Fruit fly (Drosophila melanogaster) whole organism, pupa: ENCODE measurements around the gene CG4631.

ENCODE experiments used
- CG10348 ChIP-seq: fragments of 200-800 bp; sonication (Bioruptor generic); IDR thresholded peaks from 2 replicates; pipeline ENCODE4 v1.3.6; 2022; ENCODE audit warnings: missing biosample characterization, missing genetic modification characterization
- CG12605 ChIP-seq: fragments of 200-800 bp; sonication (Bioruptor generic); IDR thresholded peaks from 2 replicates; pipeline ENCODE4 v1.3.6; 2022; ENCODE audit warnings: missing biosample characterization, missing genetic modification characterization
- CG13204 ChIP-seq: fragments of 200-800 bp; sonication (Bioruptor generic); optimal IDR thresholded peaks from 2 replicates; lab custom pipeline; 2018; ENCODE audit warnings: missing biosample characterization, mild to moderate bottlenecking, missing genetic modification characterization, moderate library complexity
- CG14655 ChIP-seq: fragments of 200-800 bp; sonication (Bioruptor generic); optimal IDR thresholded peaks from 3 replicates; lab custom pipeline; 2017; ENCODE audit warnings: mild to moderate bottlenecking, missing biosample characterization, missing genetic modification reagents, missing genetic modification characterization
- CG15710 ChIP-seq: fragments of 200-800 bp; sonication (Bioruptor generic); optimal IDR thresholded peaks from 2 replicates; lab custom pipeline; 2018; ENCODE audit warnings: missing biosample characterization, mild to moderate bottlenecking, missing genetic modification characterization, moderate library complexity
- CG17806 ChIP-seq: fragments of 200-800 bp; sonication (Bioruptor generic); optimal IDR thresholded peaks from 2 replicates; lab custom pipeline; 2018; ENCODE audit warnings: missing biosample characterization, mild to moderate bottlenecking, missing genetic modification characterization, moderate library complexity
- CG32121 ChIP-seq: fragments of 200-800 bp; sonication (Bioruptor generic); IDR thresholded peaks from 2 replicates; pipeline ENCODE4 v1.3.6; 2022; ENCODE audit warnings: missing biosample characterization, missing genetic modification characterization
- CG34367 ChIP-seq: fragments of 200-800 bp; sonication (Bioruptor generic); optimal IDR thresholded peaks from 2 replicates; lab custom pipeline; 2018; ENCODE audit warnings: missing biosample characterization, mild to moderate bottlenecking, missing genetic modification characterization
- CG4496 ChIP-seq: fragments of 200-800 bp; sonication (Bioruptor generic); IDR thresholded peaks from 3 replicates; pipeline ENCODE4 v1.3.6; 2022; ENCODE audit warnings: missing biosample characterization, missing genetic modification characterization
- CG8159 ChIP-seq: fragments of 200-800 bp; sonication (Bioruptor generic); optimal IDR thresholded peaks from 3 replicates; lab custom pipeline; 2018; ENCODE audit warnings: missing biosample characterization, mild to moderate bottlenecking, missing genetic modification characterization, moderate library complexity
- CG8301 ChIP-seq: fragments of 200-800 bp; sonication (Bioruptor generic); optimal IDR thresholded peaks from 2 replicates; lab custom pipeline; 2018; ENCODE audit warnings: missing biosample characterization, mild to moderate bottlenecking, missing genetic modification characterization
- CG9948 ChIP-seq: fragments of 200-800 bp; sonication (Bioruptor generic); optimal IDR thresholded peaks from 2 replicates; lab custom pipeline; 2018; ENCODE audit warnings: missing biosample characterization, mild to moderate bottlenecking, missing genetic modification characterization, moderate library complexity
- D1 ChIP-seq: fragments of 200-800 bp; sonication (Bioruptor generic); optimal IDR thresholded peaks from 2 replicates; lab custom pipeline; 2018; ENCODE audit warnings: missing biosample characterization, mild to moderate bottlenecking, missing genetic modification characterization, moderate library complexity
- EcR ChIP-seq: fragments of 200-800 bp; sonication (Bioruptor generic); optimal IDR thresholded peaks from 3 replicates; lab custom pipeline; 2019; ENCODE audit warnings: missing biosample characterization, missing genetic modification characterization, mild to moderate bottlenecking, moderate library complexity, missing genetic modification reagents
- Ets98B ChIP-seq: fragments of 200-800 bp; sonication (Bioruptor generic); IDR thresholded peaks from 2 replicates; pipeline ENCODE4 v1.3.6; 2022; ENCODE audit warnings: missing biosample characterization, missing genetic modification characterization
- Pif1A ChIP-seq: fragments of 200-800 bp; sonication (Bioruptor generic); optimal IDR thresholded peaks from 3 replicates; lab custom pipeline; 2016; ENCODE audit warnings: missing biosample characterization, missing genetic modification characterization
- Pif1B ChIP-seq: fragments of 200-800 bp; sonication (Bioruptor generic); optimal IDR thresholded peaks from 3 replicates; lab custom pipeline; 2016; ENCODE audit warnings: missing biosample characterization, missing genetic modification characterization
- Snoo ChIP-seq: fragments of 200-800 bp; sonication (Bioruptor generic); optimal IDR thresholded peaks from 3 replicates; lab custom pipeline; 2017; ENCODE audit warnings: missing biosample characterization, mild to moderate bottlenecking, missing genetic modification characterization, inconsistent platforms
- fd96Ca ChIP-seq: fragments of 200-800 bp; sonication (Bioruptor generic); IDR thresholded peaks from 3 replicates; pipeline ENCODE4 v1.3.6; 2022; ENCODE audit warnings: missing biosample characterization, missing genetic modification characterization
- gl ChIP-seq: fragments of 200-800 bp; sonication (Bioruptor generic); optimal IDR thresholded peaks from 2 replicates; lab custom pipeline; 2018; ENCODE audit warnings: missing biosample characterization, mild to moderate bottlenecking, missing genetic modification characterization
- rn ChIP-seq: fragments of 200-800 bp; sonication (Bioruptor generic); IDR thresholded peaks from 2 replicates; pipeline ENCODE4 v1.3.6; 2022; ENCODE audit warnings: missing biosample characterization, missing genetic modification characterization

CG4631 gene

DNA sequence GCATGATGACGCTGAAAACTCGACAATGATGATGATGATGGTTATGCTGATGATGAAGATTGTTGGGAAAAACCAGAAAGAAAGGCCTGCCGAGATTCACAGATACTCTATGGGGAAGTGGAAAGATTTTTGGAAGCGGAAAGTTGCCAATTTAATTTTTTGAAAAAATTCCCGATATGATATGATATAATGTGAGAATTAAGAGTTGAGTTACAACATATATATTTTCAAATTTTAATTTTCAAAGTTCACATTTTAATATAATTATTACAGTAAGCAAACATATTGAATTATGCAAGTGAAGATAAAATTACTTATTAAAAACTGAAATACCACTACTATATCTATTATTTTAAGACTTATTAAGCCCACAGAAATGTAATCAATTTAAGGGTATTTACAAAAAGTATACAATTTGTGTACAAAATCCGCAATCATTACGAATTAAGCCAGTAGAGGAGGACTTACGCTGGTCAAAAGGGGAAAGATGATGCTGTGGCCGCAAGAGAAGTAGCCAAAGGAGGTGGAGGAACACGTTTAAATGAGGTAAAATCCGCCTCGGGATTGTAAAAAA, 13.2 kb upstream of the CG4631 start:
- TF ChIP-seq CG14655 (GFP tag; lab: Kevin White, UChicago) (peak; percentile 75), CG4496 (no peak), CG15710 (tag; lab: Kevin White, UChicago) (peak; percentile 62), rn (GFP tag; lab: Robert Waterston, UW) (peak; percentile 22; the same call in 1 of the 2 replicates), CG9948 (tag; lab: Kevin White, UChicago) (peak; percentile 67), CG8301 (tag; lab: Kevin White, UChicago) (peak; percentile 65), Snoo (tag; lab: Kevin White, UChicago) (peak; percentile 46), D1 (tag; lab: Kevin White, UChicago) (peak; percentile 50), Pif1A (GFP tag; lab: Kevin White, UChicago) (peak; percentile 4), CG34367 (tag; lab: Kevin White, UChicago) (peak; percentile 48), CG17806 (tag; lab: Kevin White, UChicago) (peak; percentile 54), CG32121 (GFP tag; lab: Robert Waterston, UW) (no peak), CG10348 (GFP tag; lab: Robert Waterston, UW) (no peak), CG8159 (tag; lab: Kevin White, UChicago) (peak; percentile 75)
- TF ChIP-seq, all 21 proteins: peak for 11

dm6 chr2L:16594628-16595027, 12.5 kb upstream of the CG4631 start:
- TF ChIP-seq EcR (GFP tag; lab: Kevin White, UChicago) (peak; percentile 93), CG34367 (tag; lab: Kevin White, UChicago) (no peak)

- peak; percentile 8; the same call in 1 of the 3 replicates for TF ChIP-seq fd96Ca (GFP tag; lab: Robert Waterston, UW)
- TF ChIP-seq CG14655 (GFP tag; lab: Kevin White, UChicago), result peak; percentile 56
- TF ChIP-seq CG4496, result no peak
- peak; percentile 25 for TF ChIP-seq Ets98B
These were observed 11.2 kb upstream of the CG4631 start for dm6 chr2L:16595938-16596337.

DNA sequence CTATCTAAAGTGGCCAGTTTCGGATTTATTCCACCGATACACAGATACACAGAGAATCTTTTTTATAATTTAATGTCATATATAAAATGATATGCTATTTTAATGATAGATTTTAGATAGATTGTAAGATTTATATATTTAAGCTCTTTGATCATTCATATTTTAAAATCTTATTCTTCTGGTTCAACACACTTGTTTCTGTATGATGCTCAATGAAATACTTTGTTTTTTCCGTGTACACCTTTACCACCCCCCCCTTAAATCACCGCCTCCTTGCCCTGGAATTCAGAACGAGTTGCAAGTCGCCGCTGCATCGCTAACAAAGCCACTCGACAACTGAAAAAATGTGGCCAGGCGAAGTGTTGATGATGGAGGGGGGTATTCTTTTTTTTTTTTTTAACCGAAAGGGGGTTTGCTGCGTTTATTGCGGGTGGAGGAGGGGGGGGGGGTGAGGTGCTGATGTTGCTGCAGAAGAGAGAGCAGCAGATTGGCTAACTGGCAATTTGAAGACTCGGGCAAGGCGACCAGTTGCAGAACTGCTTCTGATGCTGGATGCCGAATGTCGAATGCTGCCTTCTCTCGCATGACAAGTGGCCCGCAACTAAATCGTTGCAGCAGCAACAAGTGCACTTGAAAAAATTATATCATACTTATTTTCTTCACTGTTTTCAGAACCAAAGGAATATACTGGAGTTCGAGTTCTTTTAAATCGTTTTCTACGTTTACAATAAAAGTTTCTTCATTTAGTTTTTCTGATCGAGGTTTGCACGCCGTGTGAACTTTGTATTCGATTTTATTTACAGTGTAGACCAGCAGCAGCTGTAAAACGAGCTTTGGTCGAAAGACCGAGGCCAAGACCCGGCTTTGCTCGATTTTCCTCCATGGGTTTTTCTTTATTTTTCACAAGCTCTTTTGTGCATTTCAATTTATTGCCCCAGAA, 9.1 kb upstream of the CG4631 start:
- TF ChIP-seq CG9948 (tag; lab: Kevin White, UChicago) (peak; percentile 97), D1 (tag; lab: Kevin White, UChicago) (peak; percentile 90), fd96Ca (GFP tag; lab: Robert Waterston, UW) (peak; percentile 97), CG32121 (GFP tag; lab: Robert Waterston, UW) (peak; percentile 96), Ets98B (peak; percentile 95), Pif1A (GFP tag; lab: Kevin White, UChicago) (peak; percentile 85), CG15710 (tag; lab: Kevin White, UChicago) (peak; percentile 96), CG12605 (GFP tag; lab: Robert Waterston, UW) (peak; percentile 94), CG4496 (peak; percentile 98), CG8159 (tag; lab: Kevin White, UChicago) (peak; percentile 97), CG34367 (tag; lab: Kevin White, UChicago) (peak; percentile 96), EcR (GFP tag; lab: Kevin White, UChicago) (peak; percentile 63), rn (GFP tag; lab: Robert Waterston, UW) (peak; percentile 91), CG10348 (GFP tag; lab: Robert Waterston, UW) (peak; percentile 82), CG14655 (GFP tag; lab: Kevin White, UChicago) (peak; percentile 96), CG13204 (GFP tag; lab: Kevin White, UChicago) (peak; percentile 93), CG8301 (tag; lab: Kevin White, UChicago) (peak; percentile 97), gl (peak; percentile 91), Pif1B (GFP tag; lab: Kevin White, UChicago) (peak; percentile 96), CG17806 (tag; lab: Kevin White, UChicago) (peak; percentile 97), Snoo (tag; lab: Kevin White, UChicago) (peak; percentile 95)

DNA sequence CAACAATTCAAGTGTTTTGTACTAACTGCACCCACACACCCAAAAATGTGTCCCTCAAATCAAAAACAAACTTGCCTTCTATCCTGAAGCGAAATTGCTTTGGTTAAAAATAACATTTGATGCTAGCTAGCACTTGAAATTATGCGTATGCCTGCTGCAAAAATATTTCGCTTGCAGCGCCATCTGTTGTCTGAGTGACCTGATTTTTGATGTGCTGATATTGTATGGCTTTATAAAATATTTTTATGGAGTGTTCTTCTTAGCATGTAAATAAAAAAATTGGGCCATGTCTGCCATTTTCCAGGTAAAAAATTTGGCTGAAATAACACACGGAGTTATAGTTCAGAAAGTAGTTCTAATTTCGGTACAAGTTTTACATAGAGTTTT, 8.4 kb upstream of the CG4631 start:
- no peak for TF ChIP-seq CG17806 (tag; lab: Kevin White, UChicago)
- no peak for TF ChIP-seq CG13204 (GFP tag; lab: Kevin White, UChicago)
- TF ChIP-seq Ets98B, result no peak
- no peak for TF ChIP-seq rn (GFP tag; lab: Robert Waterston, UW)
- no peak for TF ChIP-seq D1 (tag; lab: Kevin White, UChicago)
- no peak for TF ChIP-seq CG10348 (GFP tag; lab: Robert Waterston, UW)
- TF ChIP-seq Snoo (tag; lab: Kevin White, UChicago), result no peak
- no peak for TF ChIP-seq CG9948 (tag; lab: Kevin White, UChicago)
- TF ChIP-seq CG4496, result no peak
- TF ChIP-seq fd96Ca (GFP tag; lab: Robert Waterston, UW), result no peak
- no peak for TF ChIP-seq CG34367 (tag; lab: Kevin White, UChicago)
- no peak for TF ChIP-seq CG12605 (GFP tag; lab: Robert Waterston, UW)
- no peak for TF ChIP-seq CG14655 (GFP tag; lab: Kevin White, UChicago)
- no peak for TF ChIP-seq Pif1B (GFP tag; lab: Kevin White, UChicago)
- TF ChIP-seq CG32121 (GFP tag; lab: Robert Waterston, UW), result no peak
- TF ChIP-seq CG8159 (tag; lab: Kevin White, UChicago), result no peak
- TF ChIP-seq Pif1A (GFP tag; lab: Kevin White, UChicago), result no peak
- TF ChIP-seq EcR (GFP tag; lab: Kevin White, UChicago), result no peak
- no peak for TF ChIP-seq CG15710 (tag; lab: Kevin White, UChicago)
